Fruit fly (Drosophila melanogaster) whole organism, embryonic: ENCODE data around the gene erm.

Experiments
- Ada2b ChIP-seq: fragments of 200-800 bp; sonication (Bioruptor generic); IDR thresholded peaks from 2 replicates; pipeline ENCODE4 v1.3.6; 2022; ENCODE audit warnings: missing biosample characterization, missing genetic modification characterization
- Adf1 ChIP-seq: fragments of 200-800 bp; sonication (Bioruptor generic); IDR thresholded peaks from 2 replicates; pipeline ENCODE4 v1.3.6; 2022; ENCODE audit warnings: missing biosample characterization, missing genetic modification characterization
- Aef1 ChIP-seq: fragments of 200-800 bp; sonication (Bioruptor generic); IDR thresholded peaks from 3 replicates; pipeline ENCODE4 v1.3.6; 2022; ENCODE audit warnings: missing biosample characterization, missing genetic modification characterization
- BEAF-32 ChIP-seq: fragments of 200-800 bp; sonication (Bioruptor generic); optimal IDR thresholded peaks from 3 replicates; lab custom pipeline; 2017; ENCODE audit warnings: missing biosample characterization, missing genetic modification characterization, mild to moderate bottlenecking, moderate library complexity, missing genetic modification reagents
- Bteb2 ChIP-seq: fragments of 200-800 bp; sonication (Bioruptor generic); optimal IDR thresholded peaks from 2 replicates; lab custom pipeline; 2016; ENCODE audit warnings: missing biosample characterization, missing genetic modification characterization
- C15 ChIP-seq: fragments of 200-800 bp; sonication (Bioruptor generic); IDR thresholded peaks from 3 replicates; pipeline ENCODE4 v1.3.6; 2022; ENCODE audit warnings: missing biosample characterization, missing genetic modification characterization
- CG12071 ChIP-seq: fragments of 200-800 bp; sonication (Bioruptor generic); optimal IDR thresholded peaks from 3 replicates; lab custom pipeline; 2018; ENCODE audit warnings: missing biosample characterization, mild to moderate bottlenecking, missing genetic modification characterization
- CG12219 ChIP-seq: fragments of 200-800 bp; sonication (Bioruptor generic); optimal IDR thresholded peaks from 3 replicates; lab custom pipeline; 2018; ENCODE audit warnings: missing biosample characterization, mild to moderate bottlenecking, missing genetic modification characterization
- CG12744 ChIP-seq: fragments of 200-800 bp; sonication (Bioruptor generic); optimal IDR thresholded peaks from 2 replicates; lab custom pipeline; 2016; ENCODE audit warnings: missing biosample characterization, missing genetic modification characterization
- CG12769 ChIP-seq: fragments of 200-800 bp; sonication (Bioruptor generic); optimal IDR thresholded peaks from 2 replicates; lab custom pipeline; 2019; ENCODE audit warnings: missing biosample characterization, mild to moderate bottlenecking, missing genetic modification characterization, moderate library complexity
- CG17385 ChIP-seq: fragments of 200-800 bp; sonication (Bioruptor generic); optimal IDR thresholded peaks from 3 replicates; lab custom pipeline; 2018; ENCODE audit warnings: missing biosample characterization, mild to moderate bottlenecking, missing genetic modification characterization
- CG18262 ChIP-seq: fragments of 200-800 bp; optimal IDR thresholded peaks from 3 replicates; lab custom pipeline; 2019; ENCODE audit warnings: missing biosample characterization, mild to moderate bottlenecking, missing genetic modification characterization, moderate library complexity
- CG2116 ChIP-seq: fragments of 200-800 bp; sonication (Bioruptor generic); optimal IDR thresholded peaks from 3 replicates; lab custom pipeline; 2018; ENCODE audit warnings: missing biosample characterization, mild to moderate bottlenecking, missing genetic modification characterization
- CG2678 ChIP-seq: fragments of 200-800 bp; sonication (Bioruptor generic); optimal IDR thresholded peaks from 3 replicates; lab custom pipeline; 2019; ENCODE audit warnings: missing biosample characterization, mild to moderate bottlenecking, missing genetic modification characterization, moderate library complexity
- CG31441 ChIP-seq: fragments of 200-800 bp; sonication (Bioruptor generic); IDR thresholded peaks from 2 replicates; pipeline ENCODE4 v1.3.6; 2022; ENCODE audit warnings: missing biosample characterization, missing genetic modification characterization
- CG4328 ChIP-seq: fragments of 200-800 bp; sonication (Bioruptor generic); optimal IDR thresholded peaks from 3 replicates; lab custom pipeline; 2017; ENCODE audit warnings: missing biosample characterization, missing genetic modification reagents, missing genetic modification characterization
- CG6272 ChIP-seq: fragments of 200-800 bp; sonication (Bioruptor generic); IDR thresholded peaks from 2 replicates; pipeline ENCODE4 v1.3.6; 2022; ENCODE audit warnings: missing biosample characterization, missing genetic modification characterization
- CG8765 ChIP-seq: fragments of 200-800 bp; sonication (Bioruptor generic); IDR thresholded peaks from 2 replicates; pipeline ENCODE4 v1.3.6; 2022; ENCODE audit warnings: missing biosample characterization, missing genetic modification characterization
- CG9437 ChIP-seq: fragments of 200-800 bp; sonication (Bioruptor generic); optimal IDR thresholded peaks from 2 replicates; lab custom pipeline; 2018; ENCODE audit warnings: missing biosample characterization, mild to moderate bottlenecking, missing genetic modification characterization
- CG9876 ChIP-seq: fragments of 200-800 bp; sonication (Bioruptor generic); optimal IDR thresholded peaks from 2 replicates; lab custom pipeline; 2016; ENCODE audit warnings: missing biosample characterization, missing genetic modification characterization
- CrebB ChIP-seq: fragments of 200-800 bp; sonication (Bioruptor generic); optimal IDR thresholded peaks from 3 replicates; lab custom pipeline; 2018; ENCODE audit warnings: missing biosample characterization, mild to moderate bottlenecking, missing genetic modification characterization
- Dek ChIP-seq: fragments of 200-800 bp; sonication (Bioruptor generic); optimal IDR thresholded peaks from 3 replicates; lab custom pipeline; 2019; ENCODE audit warnings: missing biosample characterization, mild to moderate bottlenecking, missing genetic modification characterization, moderate library complexity
- H15 ChIP-seq: fragments of 200-800 bp; sonication (Bioruptor generic); IDR thresholded peaks from 3 replicates; pipeline ENCODE4 v1.3.6; 2022; ENCODE audit warnings: missing biosample characterization, missing genetic modification characterization
- Meics ChIP-seq: fragments of 200-800 bp; sonication (Bioruptor generic); optimal IDR thresholded peaks from 2 replicates; lab custom pipeline; 2017; ENCODE audit warnings: missing biosample characterization, mild to moderate bottlenecking, missing genetic modification characterization
- Mes4 ChIP-seq: fragments of 200-800 bp; sonication (Bioruptor generic); optimal IDR thresholded peaks from 2 replicates; lab custom pipeline; 2016; ENCODE audit warnings: missing biosample characterization, missing genetic modification characterization
- NC2β ChIP-seq: fragments of 200-800 bp; sonication (Bioruptor generic); optimal IDR thresholded peaks from 2 replicates; lab custom pipeline; 2016; ENCODE audit warnings: missing biosample characterization, missing genetic modification characterization
- Pdp1 ChIP-seq, 2 experiments: fragments of 200-800 bp; sonication (Bioruptor generic); optimal IDR thresholded peaks; 3 replicates each; lab custom pipeline; 2016; ENCODE audit warnings: missing biosample characterization in 2 of 2, missing genetic modification characterization in 2 of 2, mild to moderate bottlenecking in 1 of 2, moderate library complexity in 1 of 2
- Scr ChIP-seq: fragments of 200-800 bp; sonication (Bioruptor generic); IDR thresholded peaks from 2 replicates; pipeline ENCODE4 v1.3.6; 2022; ENCODE audit warnings: missing biosample characterization, missing genetic modification characterization; ENCODE audit not compliant: partially characterized antibody
- Sox102F ChIP-seq: fragments of 200-800 bp; sonication (Bioruptor generic); optimal IDR thresholded peaks from 2 replicates; lab custom pipeline; 2018; ENCODE audit warnings: missing biosample characterization, mild to moderate bottlenecking, missing genetic modification characterization, moderate library complexity
- Sry-δ ChIP-seq: fragments of 200-800 bp; sonication (Bioruptor generic); optimal IDR thresholded peaks from 2 replicates; lab custom pipeline; 2016; ENCODE audit warnings: missing biosample characterization, missing genetic modification characterization
- Xrp1 ChIP-seq: fragments of 200-800 bp; sonication (Bioruptor generic); IDR thresholded peaks from 2 replicates; pipeline ENCODE4 v1.3.6; 2022; ENCODE audit warnings: missing biosample characterization, missing genetic modification characterization
- ac ChIP-seq: fragments of 200-800 bp; sonication (Bioruptor generic); optimal IDR thresholded peaks from 3 replicates; lab custom pipeline; 2017; ENCODE audit warnings: missing biosample characterization, mild to moderate bottlenecking, missing genetic modification characterization
- ato ChIP-seq: fragments of 200-800 bp; sonication (Bioruptor generic); IDR thresholded peaks from 2 replicates; pipeline ENCODE4 v1.3.6; 2022; ENCODE audit warnings: missing biosample characterization, missing genetic modification characterization; ENCODE audit not compliant: partially characterized antibody
- bigmax ChIP-seq: fragments of 200-800 bp; sonication (Bioruptor generic); optimal IDR thresholded peaks from 2 replicates; lab custom pipeline; 2018; ENCODE audit warnings: missing biosample characterization, mild to moderate bottlenecking, missing genetic modification characterization
- caup ChIP-seq: fragments of 200-800 bp; sonication (Bioruptor generic); optimal IDR thresholded peaks from 3 replicates; lab custom pipeline; 2017; ENCODE audit warnings: missing biosample characterization, mild to moderate bottlenecking, missing genetic modification characterization, moderate library complexity; ENCODE audit not compliant: severe bottlenecking
- cg ChIP-seq: fragments of 200-800 bp; sonication (Bioruptor generic); optimal IDR thresholded peaks from 3 replicates; lab custom pipeline; 2019; ENCODE audit warnings: missing biosample characterization, mild to moderate bottlenecking, missing genetic modification characterization, moderate library complexity
- dm ChIP-seq: fragments of 200-800 bp; sonication (Bioruptor generic); optimal IDR thresholded peaks from 3 replicates; lab custom pipeline; 2016; ENCODE audit warnings: missing biosample characterization, missing genetic modification characterization
- emc ChIP-seq: fragments of 200-800 bp; sonication (Bioruptor generic); optimal IDR thresholded peaks from 2 replicates; lab custom pipeline; 2016; ENCODE audit warnings: missing biosample characterization, missing genetic modification characterization
- eve ChIP-seq, 2 experiments: fragments of >200 bp; optimal IDR thresholded peaks; 2 replicates each; lab custom pipeline; 2017; ENCODE audit warnings: missing biosample characterization in 2 of 2, missing genetic modification characterization in 2 of 2
- hkb ChIP-seq, 2 experiments: fragments of 200-800 bp in 1 of 2; fragments of >200 bp in 1 of 2; sonication (Bioruptor generic) in 1 of 2; IDR thresholded peaks in 1 of 2; optimal IDR thresholded peaks in 1 of 2; 2 replicates each; pipeline versions ENCODE4 v1.3.6 to Lab custom; 2017 to 2022; ENCODE audit warnings: missing biosample characterization in 1 of 2, missing genetic modification characterization in 1 of 2
- jigr1 ChIP-seq: fragments of 200-800 bp; sonication (Bioruptor generic); IDR thresholded peaks from 3 replicates; pipeline ENCODE4 v1.3.6; 2022; ENCODE audit warnings: missing biosample characterization, missing genetic modification characterization
- kni ChIP-seq: fragments of 200-800 bp; sonication (Bioruptor generic); optimal IDR thresholded peaks from 3 replicates; lab custom pipeline; 2017; ENCODE audit warnings: mild to moderate bottlenecking, missing biosample characterization, missing genetic modification reagents, missing genetic modification characterization
- lab ChIP-seq: fragments of 200-800 bp; sonication (Bioruptor generic); optimal IDR thresholded peaks from 3 replicates; lab custom pipeline; 2017; ENCODE audit warnings: missing biosample characterization, missing genetic modification characterization, mild to moderate bottlenecking, moderate library complexity, missing genetic modification reagents
- lmd ChIP-seq: fragments of 200-800 bp; sonication (Bioruptor generic); IDR thresholded peaks from 2 replicates; pipeline ENCODE4 v1.3.6; 2022; ENCODE audit warnings: missing biosample characterization, missing genetic modification characterization
- luna ChIP-seq: fragments of 200-800 bp; sonication (Bioruptor generic); optimal IDR thresholded peaks from 2 replicates; lab custom pipeline; 2016; ENCODE audit warnings: missing biosample characterization, missing genetic modification characterization
- ranshi ChIP-seq: fragments of 200-800 bp; sonication (Bioruptor generic); IDR thresholded peaks from 2 replicates; pipeline ENCODE4 v1.3.6; 2022; ENCODE audit warnings: missing biosample characterization, missing genetic modification characterization
- sna ChIP-seq: fragments of 200-800 bp; sonication (Bioruptor generic); IDR thresholded peaks from 2 replicates; pipeline ENCODE4 v1.3.6; 2022; ENCODE audit warnings: missing biosample characterization, missing genetic modification characterization; ENCODE audit not compliant: partially characterized antibody
- stc ChIP-seq: fragments of 200-800 bp; sonication (Bioruptor generic); IDR thresholded peaks from 2 replicates; pipeline ENCODE4 v1.3.6; 2022; ENCODE audit warnings: missing biosample characterization, missing genetic modification characterization
- z ChIP-seq: fragments of 200-800 bp; sonication (Bioruptor generic); IDR thresholded peaks from 3 replicates; pipeline ENCODE4 v1.3.6; 2022; ENCODE audit warnings: missing biosample characterization, missing genetic modification characterization
- zen2 ChIP-seq: fragments of 200-800 bp; sonication (Bioruptor generic); IDR thresholded peaks from 3 replicates; pipeline ENCODE4 v1.3.6; 2022; ENCODE audit warnings: missing biosample characterization, missing genetic modification characterization; ENCODE audit not compliant: partially characterized antibody

The erm gene

DNA sequence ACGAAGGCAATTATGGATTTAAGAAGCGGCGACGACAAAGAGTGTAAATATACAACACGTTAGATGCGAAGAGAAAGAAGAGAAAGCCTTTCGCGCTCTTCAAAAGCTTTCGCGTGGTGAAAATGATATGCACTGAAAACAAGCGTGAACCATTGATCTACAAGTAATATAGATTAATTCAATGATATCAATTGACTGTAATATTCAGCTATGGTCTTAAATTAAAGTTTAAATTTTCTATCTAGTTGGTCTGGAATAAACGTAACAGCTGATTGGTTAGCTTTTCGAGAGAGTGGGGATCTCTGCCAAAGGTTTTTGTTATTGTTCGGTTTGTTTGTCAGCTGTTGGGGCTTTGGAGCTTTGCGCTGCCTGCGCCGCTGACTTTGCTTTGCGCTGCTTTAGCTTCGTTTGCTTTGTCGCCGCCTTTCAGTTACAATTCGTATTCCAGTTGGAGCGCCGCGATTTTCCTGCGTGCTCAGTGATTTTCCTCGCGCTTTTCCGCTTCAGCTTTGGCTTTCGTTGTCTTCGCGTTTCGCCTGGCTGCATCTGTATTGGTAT lies 58.8 kb downstream of the erm start (continued):
- TF ChIP-seq stc (GFP tag; lab: Robert Waterston, UW) (no peak), Bteb2 (no peak), CG8765 (no peak), lmd (no peak), luna (GFP tag; lab: Kevin White, UChicago) (no peak), CG9876 (GFP tag; lab: Kevin White, UChicago) (no peak), ranshi (GFP tag; lab: Robert Waterston, UW) (no peak), ac (GFP tag; lab: Kevin White, UChicago) (no peak), CG31441 (GFP tag; lab: Robert Waterston, UW) (peak; percentile 18; the same call in 1 of the 2 replicates), jigr1 (GFP tag; lab: Robert Waterston, UW) (no peak), H15 (GFP tag; lab: Robert Waterston, UW) (no peak), sna (GFP tag; lab: Robert Waterston, UW) (no peak), CG6272 (GFP tag; lab: Robert Waterston, UW) (no peak), Ada2b (GFP tag; lab: Robert Waterston, UW) (no peak), Pdp1 (GFP tag; optimal IDR thresholded peaks at IDR 0.05; lab: Kevin White, UChicago) (peak in 1 of 2 experiments; percentile 6), CG2116 (GFP tag; lab: Kevin White, UChicago) (no peak), ato (GFP tag; lab: Robert Waterston, UW) (no peak), C15 (GFP tag; lab: Robert Waterston, UW) (no peak), Adf1 (GFP tag; lab: Robert Waterston, UW) (peak; percentile 73), Sry-δ (GFP tag; lab: Kevin White, UChicago) (no peak), CG9437 (GFP tag; lab: Kevin White, UChicago) (no peak), kni (GFP tag; lab: Kevin White, UChicago) (peak; percentile 10), NC2β (GFP tag; lab: Kevin White, UChicago) (no peak), Meics (GFP tag; lab: Kevin White, UChicago) (peak; percentile 25), bigmax (GFP tag; lab: Kevin White, UChicago) (no peak), Scr (GFP tag; lab: Robert Waterston, UW) (no peak), Mes4 (GFP tag; lab: Kevin White, UChicago) (no peak), CG18262 (tag; lab: Kevin White, UChicago) (peak; percentile 58), CG4328 (GFP tag; lab: Kevin White, UChicago) (peak; percentile 15), CG12219 (GFP tag; lab: Kevin White, UChicago) (peak; percentile 15), Xrp1 (GFP tag; lab: Robert Waterston, UW) (peak; percentile 20; the same call in 1 of the 2 replicates), CG12744 (GFP tag; lab: Kevin White, UChicago) (no peak), BEAF-32 (GFP tag; lab: Kevin White, UChicago) (no peak), lab (peak; percentile 62), dm (no peak), Aef1 (GFP tag; lab: Robert Waterston, UW) (no peak), CG2678 (tag; lab: Kevin White, UChicago) (peak; percentile 24), CG17385 (GFP tag; lab: Kevin White, UChicago) (peak; percentile 10), CG12769 (tag; lab: Kevin White, UChicago) (peak; percentile 38), CG12071 (GFP tag; lab: Kevin White, UChicago) (peak; percentile 42), CrebB (tag; lab: Kevin White, UChicago) (peak; percentile 18), cg (GFP tag; lab: Kevin White, UChicago) (no peak), Dek (tag; lab: Kevin White, UChicago) (no peak), zen2 (GFP tag; lab: Robert Waterston, UW) (no peak), eve (GFP tag; optimal IDR thresholded peaks at IDR 0.05; lab: Kevin White, UChicago) (peak in 1 of 2 experiments; percentile 86), z (GFP tag; lab: Robert Waterston, UW) (no peak), hkb (optimal IDR thresholded peaks at IDR 0.05; lab: Kevin White, UChicago) (no peak), hkb (GFP tag; IDR thresholded peaks at IDR 0.05; lab: Robert Waterston, UW) (peak; percentile 25; the same call in 1 of the 2 replicates), caup (GFP tag; lab: Kevin White, UChicago) (no peak), emc (GFP tag; lab: Kevin White, UChicago) (no peak), Sox102F (peak; percentile 34)
